Fruit fly (Drosophila melanogaster) whole organism, embryonic: ENCODE results near the gene hry.
A peak's percentile ranks its signal among the peaks of the same experiment; 100 is the strongest.

Experiments used
- B-H2 ChIP-seq: fragments of 200-800 bp; sonication (Bioruptor generic); optimal IDR thresholded peaks from 2 replicates; lab custom pipeline; 2018; ENCODE audit warnings: missing biosample characterization, mild to moderate bottlenecking, missing genetic modification characterization
- CG10209 ChIP-seq: fragments of 200-800 bp; sonication (Bioruptor generic); optimal IDR thresholded peaks from 3 replicates; lab custom pipeline; 2017; ENCODE audit warnings: missing biosample characterization, mild to moderate bottlenecking, missing genetic modification characterization, missing genetic modification reagents
- CG11456 ChIP-seq: fragments of 200-800 bp; sonication (Bioruptor generic); IDR thresholded peaks from 3 replicates; pipeline ENCODE4 v1.3.6; 2022; ENCODE audit warnings: missing biosample characterization, missing genetic modification characterization
- CG11560 ChIP-seq: fragments of 200-800 bp; sonication (Bioruptor generic); IDR thresholded peaks from 3 replicates; pipeline ENCODE4 v1.3.6; 2022; ENCODE audit warnings: missing biosample characterization, missing genetic modification characterization
- CG12236 ChIP-seq: fragments of 200-800 bp; sonication (Bioruptor generic); optimal IDR thresholded peaks from 2 replicates; lab custom pipeline; 2016; ENCODE audit warnings: missing biosample characterization, missing genetic modification characterization
- CG13296 ChIP-seq: fragments of 200-800 bp; sonication (Bioruptor generic); optimal IDR thresholded peaks from 3 replicates; lab custom pipeline; 2018; ENCODE audit warnings: missing biosample characterization, mild to moderate bottlenecking, missing genetic modification characterization
- CG13624 ChIP-seq: fragments of 200-800 bp; sonication (Bioruptor generic); optimal IDR thresholded peaks from 2 replicates; lab custom pipeline; 2016; ENCODE audit warnings: missing biosample characterization, missing genetic modification characterization
- CG13894 ChIP-seq: fragments of 200-800 bp; sonication (Bioruptor generic); optimal IDR thresholded peaks from 3 replicates; lab custom pipeline; 2018; ENCODE audit warnings: missing biosample characterization, mild to moderate bottlenecking, missing genetic modification characterization, moderate library complexity
- CG14667 ChIP-seq: fragments of 200-800 bp; sonication (Bioruptor generic); IDR thresholded peaks from 2 replicates; pipeline ENCODE4 v1.3.6; 2022; ENCODE audit warnings: missing biosample characterization, missing genetic modification characterization
- CG15011 ChIP-seq: fragments of 200-800 bp; sonication (Bioruptor generic); optimal IDR thresholded peaks from 3 replicates; lab custom pipeline; 2018; ENCODE audit warnings: missing biosample characterization, mild to moderate bottlenecking, missing genetic modification characterization
- CG1647 ChIP-seq: fragments of 200-800 bp; sonication (Bioruptor generic); optimal IDR thresholded peaks from 3 replicates; lab custom pipeline; 2016; ENCODE audit warnings: missing biosample characterization, missing genetic modification characterization
- CG16779 ChIP-seq: fragments of 200-800 bp; sonication (Bioruptor generic); IDR thresholded peaks from 2 replicates; pipeline ENCODE4 v1.3.6; 2022; ENCODE audit warnings: missing biosample characterization, missing genetic modification characterization
- CG17328 ChIP-seq: fragments of 200-800 bp; sonication (Bioruptor generic); IDR thresholded peaks from 2 replicates; pipeline ENCODE4 v1.3.6; 2022; ENCODE audit warnings: missing biosample characterization, missing genetic modification characterization
- CG17612 ChIP-seq: fragments of 200-800 bp; sonication (Bioruptor generic); IDR thresholded peaks from 2 replicates; pipeline ENCODE4 v1.3.6; 2022; ENCODE audit warnings: missing biosample characterization, missing genetic modification characterization
- CG17912 ChIP-seq: fragments of 200-800 bp; sonication (Bioruptor generic); optimal IDR thresholded peaks from 2 replicates; lab custom pipeline; 2018; ENCODE audit warnings: missing biosample characterization, mild to moderate bottlenecking, missing genetic modification characterization
- CG1792 ChIP-seq: fragments of 200-800 bp; sonication (Bioruptor generic); optimal IDR thresholded peaks from 2 replicates; lab custom pipeline; 2016; ENCODE audit warnings: missing biosample characterization, missing genetic modification characterization
- CG18262 ChIP-seq: fragments of 200-800 bp; optimal IDR thresholded peaks from 3 replicates; lab custom pipeline; 2019; ENCODE audit warnings: missing biosample characterization, mild to moderate bottlenecking, missing genetic modification characterization, moderate library complexity
- CG2129 ChIP-seq: fragments of 200-800 bp; sonication (Bioruptor generic); IDR thresholded peaks from 2 replicates; pipeline ENCODE4 v1.3.6; 2022; ENCODE audit warnings: missing biosample characterization, missing genetic modification characterization; ENCODE audit not compliant: partially characterized antibody
- CG2199 ChIP-seq: fragments of 200-800 bp; sonication (Bioruptor generic); IDR thresholded peaks from 3 replicates; pipeline ENCODE4 v1.3.6; 2022; ENCODE audit warnings: missing biosample characterization, missing genetic modification characterization
- CG2678 ChIP-seq: fragments of 200-800 bp; sonication (Bioruptor generic); optimal IDR thresholded peaks from 3 replicates; lab custom pipeline; 2019; ENCODE audit warnings: missing biosample characterization, mild to moderate bottlenecking, missing genetic modification characterization, moderate library complexity
- CG3065 ChIP-seq: fragments of 200-800 bp; sonication (Bioruptor generic); optimal IDR thresholded peaks from 2 replicates; lab custom pipeline; 2016; ENCODE audit warnings: missing biosample characterization, missing genetic modification characterization
- CG3281 ChIP-seq: fragments of 200-800 bp; sonication (Bioruptor generic); optimal IDR thresholded peaks from 3 replicates; lab custom pipeline; 2017; ENCODE audit warnings: missing biosample characterization, mild to moderate bottlenecking, missing genetic modification characterization
- CG3847 ChIP-seq: fragments of 200-800 bp; sonication (Bioruptor generic); IDR thresholded peaks from 2 replicates; pipeline ENCODE4 v1.3.6; 2022; ENCODE audit warnings: missing biosample characterization, missing genetic modification characterization
- CG7357 ChIP-seq: fragments of 200-800 bp; sonication (Bioruptor generic); IDR thresholded peaks from 3 replicates; pipeline ENCODE4 v1.3.6; 2022; ENCODE audit warnings: missing biosample characterization, missing genetic modification characterization
- CG8089 ChIP-seq: fragments of 200-800 bp; sonication (Bioruptor generic); optimal IDR thresholded peaks from 3 replicates; lab custom pipeline; 2016; ENCODE audit warnings: missing biosample characterization, missing genetic modification characterization
- CG8924 ChIP-seq: fragments of 200-800 bp; optimal IDR thresholded peaks from 3 replicates; lab custom pipeline; 2019; ENCODE audit warnings: missing biosample characterization, mild to moderate bottlenecking, missing genetic modification characterization, moderate library complexity
- Dad ChIP-seq: fragments of 200-800 bp; sonication (Bioruptor generic); optimal IDR thresholded peaks from 3 replicates; lab custom pipeline; 2016; ENCODE audit warnings: missing biosample characterization, missing genetic modification characterization
- Dfd ChIP-seq, 2 experiments: fragments of >200 bp; optimal IDR thresholded peaks; 2 replicates each; lab custom pipeline; 2017; ENCODE audit warnings: missing biosample characterization in 2 of 2, missing genetic modification characterization in 2 of 2
- Drgx ChIP-seq: fragments of 200-800 bp; sonication (Bioruptor generic); IDR thresholded peaks from 2 replicates; pipeline ENCODE4 v1.3.6; 2022; ENCODE audit warnings: missing biosample characterization, missing genetic modification characterization
- Fer2 ChIP-seq: fragments of 200-800 bp; sonication (Bioruptor generic); optimal IDR thresholded peaks from 2 replicates; lab custom pipeline; 2018; ENCODE audit warnings: missing biosample characterization, mild to moderate bottlenecking, missing genetic modification characterization, moderate library complexity
- H2.0 ChIP-seq: fragments of 200-800 bp; sonication (Bioruptor generic); IDR thresholded peaks from 2 replicates; pipeline ENCODE4 v1.3.6; 2022; ENCODE audit warnings: missing biosample characterization, missing genetic modification characterization
- Mad ChIP-seq: fragments of 200-800 bp; sonication (Bioruptor generic); optimal IDR thresholded peaks from 2 replicates; lab custom pipeline; 2016; ENCODE audit warnings: missing biosample characterization, missing genetic modification characterization
- Myb ChIP-seq: fragments of 200-800 bp; sonication (Bioruptor generic); optimal IDR thresholded peaks from 2 replicates; lab custom pipeline; 2016; ENCODE audit warnings: missing biosample characterization, missing genetic modification characterization
- Rfx ChIP-seq: fragments of 200-800 bp; sonication (Bioruptor generic); IDR thresholded peaks from 2 replicates; pipeline ENCODE4 v1.3.6; 2022; ENCODE audit warnings: missing biosample characterization, missing genetic modification characterization
- Rx ChIP-seq: fragments of 200-800 bp; sonication (Bioruptor generic); IDR thresholded peaks from 2 replicates; pipeline ENCODE4 v1.3.6; 2022; ENCODE audit warnings: missing biosample characterization, missing genetic modification characterization
- Stat92E ChIP-seq, 3 experiments: fragments of >200 bp in 2 of 3; fragments of 200-800 bp in 1 of 3; sonication (Bioruptor generic) in 1 of 3; optimal IDR thresholded peaks; 2 replicates each; lab custom pipeline; 2017 to 2019; ENCODE audit warnings: missing biosample characterization in 3 of 3, missing genetic modification characterization in 3 of 3, mild to moderate bottlenecking in 1 of 3, moderate library complexity in 1 of 3
- Xrp1 ChIP-seq: fragments of 200-800 bp; sonication (Bioruptor generic); IDR thresholded peaks from 2 replicates; pipeline ENCODE4 v1.3.6; 2022; ENCODE audit warnings: missing biosample characterization, missing genetic modification characterization
- al ChIP-seq: fragments of 200-800 bp; sonication (Bioruptor generic); IDR thresholded peaks from 2 replicates; pipeline ENCODE4 v1.3.6; 2022; ENCODE audit warnings: missing biosample characterization, missing genetic modification characterization
- ara ChIP-seq: fragments of 200-800 bp; sonication (Bioruptor generic); IDR thresholded peaks from 2 replicates; pipeline ENCODE4 v1.3.6; 2022; ENCODE audit warnings: missing biosample characterization, missing genetic modification characterization
- fd102C ChIP-seq: fragments of 200-800 bp; sonication (Bioruptor generic); optimal IDR thresholded peaks from 2 replicates; lab custom pipeline; 2018; ENCODE audit warnings: missing biosample characterization, mild to moderate bottlenecking, missing genetic modification characterization, moderate library complexity
- fd96Cb ChIP-seq: fragments of 200-800 bp; sonication (Bioruptor generic); optimal IDR thresholded peaks from 2 replicates; lab custom pipeline; 2018; ENCODE audit warnings: missing biosample characterization, mild to moderate bottlenecking, missing genetic modification characterization, moderate library complexity
- gce ChIP-seq: fragments of 200-800 bp; sonication (Bioruptor generic); IDR thresholded peaks from 3 replicates; pipeline ENCODE4 v1.3.6; 2022; ENCODE audit warnings: missing biosample characterization, missing genetic modification characterization
- gem ChIP-seq: fragments of 200-800 bp; sonication (Bioruptor generic); optimal IDR thresholded peaks from 2 replicates; lab custom pipeline; 2019; ENCODE audit warnings: missing biosample characterization, mild to moderate bottlenecking, missing genetic modification characterization, moderate library complexity
- gro ChIP-seq: fragments of 200-800 bp; sonication (Bioruptor generic); optimal IDR thresholded peaks from 2 replicates; lab custom pipeline; 2016; ENCODE audit warnings: missing biosample characterization, missing genetic modification characterization
- gsb ChIP-seq: fragments of 200-800 bp; sonication (Bioruptor generic); IDR thresholded peaks from 2 replicates; pipeline ENCODE4 v1.3.6; 2022; ENCODE audit warnings: missing biosample characterization, missing genetic modification characterization
- mirr ChIP-seq: fragments of 200-800 bp; sonication (Bioruptor generic); optimal IDR thresholded peaks from 3 replicates; lab custom pipeline; 2018; ENCODE audit warnings: missing biosample characterization, mild to moderate bottlenecking, missing genetic modification characterization
- otp ChIP-seq: fragments of 200-800 bp; sonication (Bioruptor generic); IDR thresholded peaks from 3 replicates; pipeline ENCODE4, ENCODE4 v1.3.6; 2022; ENCODE audit warnings: missing biosample characterization, missing genetic modification characterization
- peb ChIP-seq: fragments of 200-800 bp; sonication (Bioruptor generic); IDR thresholded peaks from 2 replicates; pipeline ENCODE4 v1.3.6; 2022; ENCODE audit warnings: missing biosample characterization, missing genetic modification characterization
- psq ChIP-seq: fragments of 200-800 bp; sonication (Bioruptor generic); optimal IDR thresholded peaks from 2 replicates; lab custom pipeline; 2017; ENCODE audit warnings: missing biosample characterization, missing genetic modification characterization
- rib ChIP-seq: fragments of 200-800 bp; sonication (Bioruptor generic); IDR thresholded peaks from 2 replicates; pipeline ENCODE4 v1.3.6; 2022; ENCODE audit warnings: missing biosample characterization, missing genetic modification characterization
- tin ChIP-seq: fragments of 200-800 bp; sonication (Bioruptor generic); optimal IDR thresholded peaks from 3 replicates; lab custom pipeline; 2016; ENCODE audit warnings: missing biosample characterization, missing genetic modification characterization

Gene hry

DNA sequence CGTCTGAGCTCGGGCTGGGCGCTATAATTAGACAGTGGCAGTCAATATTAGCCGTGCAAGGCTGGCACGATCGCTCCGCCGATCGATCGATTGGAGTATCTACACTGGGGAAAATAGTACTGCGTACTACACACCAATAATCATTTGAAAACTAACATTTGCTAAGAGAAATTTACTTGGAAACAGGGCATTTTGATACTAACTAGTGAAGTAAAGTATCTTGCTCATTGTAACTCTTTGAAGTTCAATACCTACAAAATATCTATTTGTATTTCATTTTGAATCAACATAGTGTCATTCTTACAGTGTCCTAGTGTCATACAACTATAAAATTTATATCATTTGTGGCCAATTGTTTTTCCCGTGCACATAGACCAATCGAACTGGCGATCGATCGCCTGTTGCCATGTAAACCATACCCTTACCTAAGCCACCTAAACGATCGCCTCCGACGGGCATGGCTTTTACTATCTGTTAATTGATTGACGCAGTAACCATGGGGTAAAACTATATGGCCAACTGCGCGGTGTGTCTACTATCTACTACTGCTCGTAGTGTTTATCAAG lies 25.2 kb downstream of the hry start (continued):
- TF ChIP-seq CG18262 (tag; lab: Kevin White, UChicago): peak; percentile 77
- peak; percentile 59 for TF ChIP-seq CG1792 (GFP tag; lab: Kevin White, UChicago)
- TF ChIP-seq Mad (GFP tag; lab: Kevin White, UChicago): peak; percentile 58
- no peak for TF ChIP-seq fd102C (GFP tag; lab: Kevin White, UChicago)
- TF ChIP-seq Rfx (GFP tag; lab: Robert Waterston, UW): peak; percentile 84
- peak; percentile 82 for TF ChIP-seq CG3281
- no peak for TF ChIP-seq CG16779 (GFP tag; lab: Robert Waterston, UW)
- peak; percentile 48; the same call in 1 of the 2 replicates for TF ChIP-seq gsb (GFP tag; lab: Robert Waterston, UW)
- TF ChIP-seq CG7357 (GFP tag; lab: Robert Waterston, UW): peak; percentile 77
- peak; percentile 52 for TF ChIP-seq Rx (GFP tag; lab: Robert Waterston, UW)
- no peak for TF ChIP-seq Dfd (GFP tag; optimal IDR thresholded peaks at IDR 0.05; lab: Kevin White, UChicago)
- TF ChIP-seq Drgx (GFP tag; lab: Robert Waterston, UW): peak; percentile 59; the same call in 1 of the 2 replicates
- TF ChIP-seq CG12236: peak; percentile 56
- TF ChIP-seq CG17612 (GFP tag; lab: Robert Waterston, UW): no peak; the same call in 1 of the 2 replicates
- TF ChIP-seq rib (GFP tag; lab: Robert Waterston, UW): no peak
- no peak for TF ChIP-seq CG13894 (tag; lab: Kevin White, UChicago)
- TF ChIP-seq otp (GFP tag; lab: Robert Waterston, UW): peak; percentile 76; the same call in 2 of the 3 replicates
- TF ChIP-seq CG10209 (GFP tag; lab: Kevin White, UChicago): peak; percentile 83
- TF ChIP-seq ara (GFP tag; lab: Robert Waterston, UW): no peak; the same call in 1 of the 2 replicates
- peak; percentile 30 for TF ChIP-seq Dad
- peak; percentile 82 for TF ChIP-seq CG3847 (GFP tag; lab: Robert Waterston, UW)
- peak; percentile 72 for TF ChIP-seq Myb (GFP tag; lab: Kevin White, UChicago)
- peak; percentile 34; the same call in 1 of the 2 replicates for TF ChIP-seq peb (GFP tag; lab: Robert Waterston, UW)
- peak; percentile 19 for TF ChIP-seq gro (GFP tag; lab: Kevin White, UChicago)
- peak; percentile 9 for TF ChIP-seq Fer2 (tag; lab: Kevin White, UChicago)
- TF ChIP-seq CG15011 (GFP tag; lab: Kevin White, UChicago): peak; percentile 68
- TF ChIP-seq CG14667: peak; percentile 51
- TF ChIP-seq CG3065 (GFP tag; lab: Kevin White, UChicago): no peak
- TF ChIP-seq Stat92E (GFP tag; optimal IDR thresholded peaks at IDR 0.05; lab: Kevin White, UChicago): no peak
- TF ChIP-seq CG2129 (GFP tag; lab: Robert Waterston, UW): no peak
- peak; percentile 40 for TF ChIP-seq CG1647 (GFP tag; lab: Kevin White, UChicago)
- peak; percentile 73 for TF ChIP-seq tin (GFP tag; lab: Kevin White, UChicago)
- TF ChIP-seq mirr: peak; percentile 67
- peak; percentile 70 for TF ChIP-seq fd96Cb (tag; lab: Kevin White, UChicago)
- peak; percentile 90 for TF ChIP-seq gem (tag; lab: Kevin White, UChicago)
- no peak; the same call in 1 of the 2 replicates for TF ChIP-seq CG17328 (GFP tag; lab: Robert Waterston, UW)
- TF ChIP-seq psq (GFP tag; lab: Kevin White, UChicago): peak; percentile 17
- no peak for TF ChIP-seq gce (GFP tag; lab: Robert Waterston, UW)
- peak; percentile 84 for TF ChIP-seq CG13624 (GFP tag; lab: Kevin White, UChicago)
- TF ChIP-seq CG11560 (tag; lab: Robert Waterston, UW): peak; percentile 63; the same call in 2 of the 3 replicates
- peak; percentile 55 for TF ChIP-seq al (GFP tag; lab: Robert Waterston, UW)
- TF ChIP-seq CG13296 (GFP tag; lab: Kevin White, UChicago): peak; percentile 71
- peak; percentile 82 for TF ChIP-seq Xrp1 (GFP tag; lab: Robert Waterston, UW)
- peak; percentile 87 for TF ChIP-seq CG8924 (tag; lab: Kevin White, UChicago)
- no peak for TF ChIP-seq B-H2 (GFP tag; lab: Kevin White, UChicago)
- TF ChIP-seq CG8089 (GFP tag; lab: Kevin White, UChicago): peak; percentile 45
- peak; percentile 70; the same call in 2 of the 3 replicates for TF ChIP-seq CG11456 (GFP tag; lab: Robert Waterston, UW)
- TF ChIP-seq CG2199 (GFP tag; lab: Robert Waterston, UW): no peak
- TF ChIP-seq CG2678 (tag; lab: Kevin White, UChicago): peak; percentile 89
- no peak for TF ChIP-seq CG17912 (GFP tag; lab: Kevin White, UChicago)
- TF ChIP-seq H2.0: peak; percentile 53
